Fruit fly (Drosophila melanogaster): Measurements from ENCODE around the gene Klp3A.

Gene Klp3A

dm6 chrX:2603851-2604505 is at the start of gene Klp3A, which contains the start of gene Zw10:
TSS of gene Klp3A (minus strand) at chrX:2604052.
TSS of gene Zw10 (plus strand) at chrX:2604197.
- TF ChIP-seq CG17801 (GFP tag; optimal IDR thresholded peaks at IDR 0.05; ENCODE audit: partially characterized antibody): peak; percentile 32

dm6 chrX:2652124-2652923 is 48.5 kb upstream of the Klp3A start:
- no peak for TF ChIP-seq CG17801 (GFP tag; optimal IDR thresholded peaks at IDR 0.05; ENCODE audit: partially characterized antibody)

- no peak for TF ChIP-seq CG17801 (GFP tag; optimal IDR thresholded peaks at IDR 0.05; ENCODE audit: partially characterized antibody)
Measured at dm6 chrX:2651128-2651527, 47.3 kb upstream of the Klp3A start.

- TF ChIP-seq CG17801 (GFP tag; optimal IDR thresholded peaks at IDR 0.05; ENCODE audit: partially characterized antibody): no peak
Measured at dm6 chrX:2648959-2649358, 45.1 kb upstream of the Klp3A start.

- TF ChIP-seq CG17801 (GFP tag; optimal IDR thresholded peaks at IDR 0.05; ENCODE audit: partially characterized antibody): no peak
Measured at dm6 chrX:2647950-2648613, 44.2 kb upstream of the Klp3A start.

- no peak for TF ChIP-seq CG17801 (GFP tag; optimal IDR thresholded peaks at IDR 0.05; ENCODE audit: partially characterized antibody)
Measured at dm6 chrX:2647472-2647883, 43.6 kb upstream of the Klp3A start.

- peak; percentile 94 for TF ChIP-seq CG17801 (GFP tag; optimal IDR thresholded peaks at IDR 0.05; ENCODE audit: partially characterized antibody)
Measured at dm6 chrX:2646022-2646761, 42.3 kb upstream of the Klp3A start.

dm6 chrX:2645593-2645992 is 41.7 kb upstream of the Klp3A start:
- TF ChIP-seq CG17801 (GFP tag; optimal IDR thresholded peaks at IDR 0.05; ENCODE audit: partially characterized antibody): peak; percentile 58

dm6 chrX:2642484-2643379 is 38.9 kb upstream of the Klp3A start:
- TF ChIP-seq CG17801 (GFP tag; optimal IDR thresholded peaks at IDR 0.05; ENCODE audit: partially characterized antibody): peak; percentile 66

dm6 chrX:2638646-2639045 is 34.8 kb upstream of the Klp3A start:
- TF ChIP-seq CG17801 (GFP tag; optimal IDR thresholded peaks at IDR 0.05; ENCODE audit: partially characterized antibody): no peak

dm6 chrX:2637914-2638313 is 34.1 kb upstream of the Klp3A start:
- no peak for TF ChIP-seq CG17801 (GFP tag; optimal IDR thresholded peaks at IDR 0.05; ENCODE audit: partially characterized antibody)

dm6 chrX:2636825-2637535 is 33.1 kb upstream of the Klp3A start:
- no peak for TF ChIP-seq CG17801 (GFP tag; optimal IDR thresholded peaks at IDR 0.05; ENCODE audit: partially characterized antibody)

- no peak for TF ChIP-seq CG17801 (GFP tag; optimal IDR thresholded peaks at IDR 0.05; ENCODE audit: partially characterized antibody)
Measured at dm6 chrX:2635953-2636715, 32.3 kb upstream of the Klp3A start.

Measured in ovary, adult (tissue).